Fruit fly (Drosophila melanogaster) whole organism, embryonic: ENCODE measurements around the gene CG6891.
A peak's percentile ranks its signal among the peaks of the same experiment; 100 is the strongest.

Experiments
- Awh ChIP-seq: fragments of 200-800 bp; sonication (Bioruptor generic); IDR thresholded peaks from 2 replicates; pipeline ENCODE4, ENCODE4 v1.3.6; 2022; ENCODE audit warnings: missing biosample characterization, missing genetic modification characterization
- BEAF-32 ChIP-seq: fragments of 200-800 bp; sonication (Bioruptor generic); optimal IDR thresholded peaks from 3 replicates; lab custom pipeline; 2017; ENCODE audit warnings: missing biosample characterization, missing genetic modification characterization, mild to moderate bottlenecking, moderate library complexity, missing genetic modification reagents
- CG10147 ChIP-seq: fragments of 200-800 bp; sonication (Bioruptor generic); optimal IDR thresholded peaks from 2 replicates; lab custom pipeline; 2019; ENCODE audit warnings: missing biosample characterization, mild to moderate bottlenecking, missing genetic modification characterization, moderate library complexity
- CG1024 ChIP-seq: fragments of 200-800 bp; sonication (Bioruptor generic); IDR thresholded peaks from 2 replicates; pipeline ENCODE4 v1.3.6; 2022; ENCODE audit warnings: missing biosample characterization, missing genetic modification characterization
- CG10267 ChIP-seq: fragments of 200-800 bp; sonication (Bioruptor generic); optimal IDR thresholded peaks from 2 replicates; lab custom pipeline; 2018; ENCODE audit warnings: missing biosample characterization, mild to moderate bottlenecking, missing genetic modification characterization, moderate library complexity
- CG11093 ChIP-seq: fragments of 200-800 bp; sonication (Bioruptor generic); IDR thresholded peaks from 3 replicates; pipeline ENCODE4 v1.3.6; 2022; ENCODE audit warnings: missing biosample characterization, missing genetic modification characterization
- CG11247 ChIP-seq: fragments of 200-800 bp; sonication (Bioruptor generic); IDR thresholded peaks from 2 replicates; pipeline ENCODE4 v1.3.6; 2022; ENCODE audit warnings: missing biosample characterization, missing genetic modification characterization
- CG11696 ChIP-seq: fragments of 200-800 bp; sonication (Bioruptor generic); IDR thresholded peaks from 2 replicates; pipeline ENCODE4 v1.3.6; 2022; ENCODE audit warnings: missing biosample characterization, missing genetic modification characterization
- CG13624 ChIP-seq: fragments of 200-800 bp; sonication (Bioruptor generic); optimal IDR thresholded peaks from 2 replicates; lab custom pipeline; 2016; ENCODE audit warnings: missing biosample characterization, missing genetic modification characterization
- CG14014 ChIP-seq: fragments of 200-800 bp; sonication (Bioruptor generic); IDR thresholded peaks from 2 replicates; pipeline ENCODE4 v1.3.6; 2022; ENCODE audit warnings: missing biosample characterization, missing genetic modification characterization
- CG14441 ChIP-seq: fragments of 200-800 bp; sonication (Bioruptor generic); IDR thresholded peaks from 2 replicates; pipeline ENCODE4 v1.3.6; 2022; ENCODE audit warnings: missing biosample characterization, missing genetic modification characterization
- CG1529 ChIP-seq: fragments of 200-800 bp; sonication (Bioruptor generic); optimal IDR thresholded peaks from 3 replicates; lab custom pipeline; 2018; ENCODE audit warnings: missing biosample characterization, missing genetic modification characterization
- CG18011 ChIP-seq: fragments of 200-800 bp; sonication (Bioruptor generic); optimal IDR thresholded peaks from 2 replicates; lab custom pipeline; 2017; ENCODE audit warnings: missing biosample characterization, missing genetic modification characterization, mild to moderate bottlenecking, moderate library complexity, missing genotype
- CG3065 ChIP-seq: fragments of 200-800 bp; sonication (Bioruptor generic); optimal IDR thresholded peaks from 2 replicates; lab custom pipeline; 2016; ENCODE audit warnings: missing biosample characterization, missing genetic modification characterization
- CG31441 ChIP-seq: fragments of 200-800 bp; sonication (Bioruptor generic); IDR thresholded peaks from 2 replicates; pipeline ENCODE4 v1.3.6; 2022; ENCODE audit warnings: missing biosample characterization, missing genetic modification characterization
- CG32772 ChIP-seq: fragments of 200-800 bp; sonication (Bioruptor generic); IDR thresholded peaks from 2 replicates; pipeline ENCODE4 v1.3.6; 2022; ENCODE audit warnings: missing biosample characterization, missing genetic modification characterization
- CG34224 ChIP-seq: fragments of 200-800 bp; sonication (Bioruptor generic); IDR thresholded peaks from 3 replicates; pipeline ENCODE4 v1.3.6; 2022; ENCODE audit warnings: missing biosample characterization, missing genetic modification characterization; ENCODE audit not compliant: partially characterized antibody
- CG3838 ChIP-seq: fragments of 200-800 bp; sonication (Bioruptor generic); optimal IDR thresholded peaks from 3 replicates; lab custom pipeline; 2016; ENCODE audit warnings: missing biosample characterization, missing genetic modification characterization
- CG42726 ChIP-seq: fragments of 200-800 bp; sonication (Bioruptor generic); IDR thresholded peaks from 2 replicates; pipeline ENCODE4 v1.3.6; 2022; ENCODE audit warnings: missing biosample characterization, missing genetic modification characterization; ENCODE audit not compliant: partially characterized antibody
- CG4424 ChIP-seq: fragments of 200-800 bp; sonication (Bioruptor generic); optimal IDR thresholded peaks from 3 replicates; lab custom pipeline; 2016; ENCODE audit warnings: missing biosample characterization, missing genetic modification characterization
- CG7357 ChIP-seq: fragments of 200-800 bp; sonication (Bioruptor generic); IDR thresholded peaks from 3 replicates; pipeline ENCODE4 v1.3.6; 2022; ENCODE audit warnings: missing biosample characterization, missing genetic modification characterization
- CG9215 ChIP-seq: fragments of 200-800 bp; sonication (Bioruptor generic); IDR thresholded peaks from 2 replicates; pipeline ENCODE4 v1.3.6; 2022; ENCODE audit warnings: missing biosample characterization, missing genetic modification characterization
- CkIIα-i1 ChIP-seq: fragments of 200-800 bp; sonication (Bioruptor generic); IDR thresholded peaks from 2 replicates; pipeline ENCODE4 v1.3.6; 2022; ENCODE audit warnings: missing biosample characterization, missing genetic modification characterization
- GATAe ChIP-seq: fragments of 200-800 bp; sonication (Bioruptor generic); conservative IDR thresholded peaks from 2 replicates; pipeline ENCODE4 v1.3.6; 2022; ENCODE audit warnings: missing biosample characterization, missing genetic modification characterization
- Hsf ChIP-seq: fragments of 200-800 bp; sonication (Bioruptor generic); optimal IDR thresholded peaks from 3 replicates; lab custom pipeline; 2016; ENCODE audit warnings: missing biosample characterization, missing genetic modification characterization
- Neu2 ChIP-seq: fragments of 200-800 bp; sonication (Bioruptor generic); optimal IDR thresholded peaks from 3 replicates; lab custom pipeline; 2016; ENCODE audit warnings: missing biosample characterization, missing genetic modification characterization, borderline replicate concordance
- Nf-YC ChIP-seq: fragments of 200-800 bp; optimal IDR thresholded peaks from 3 replicates; lab custom pipeline; 2019; ENCODE audit warnings: missing biosample characterization, mild to moderate bottlenecking, missing genetic modification characterization, moderate library complexity
- PHDP ChIP-seq: fragments of 200-800 bp; sonication (Bioruptor generic); optimal IDR thresholded peaks from 3 replicates; lab custom pipeline; 2018; ENCODE audit warnings: missing biosample characterization, mild to moderate bottlenecking, missing genetic modification characterization, moderate library complexity
- Stat92E ChIP-seq, 3 experiments: fragments of >200 bp in 2 of 3; fragments of 200-800 bp in 1 of 3; sonication (Bioruptor generic) in 1 of 3; optimal IDR thresholded peaks; 2 replicates each; lab custom pipeline; 2017 to 2019; ENCODE audit warnings: missing biosample characterization in 3 of 3, missing genetic modification characterization in 3 of 3, mild to moderate bottlenecking in 1 of 3, moderate library complexity in 1 of 3
- bigmax ChIP-seq: fragments of 200-800 bp; sonication (Bioruptor generic); optimal IDR thresholded peaks from 2 replicates; lab custom pipeline; 2018; ENCODE audit warnings: missing biosample characterization, mild to moderate bottlenecking, missing genetic modification characterization
- bowl ChIP-seq: fragments of 200-800 bp; sonication (Bioruptor generic); IDR thresholded peaks from 2 replicates; pipeline ENCODE4 v1.3.6; 2022; ENCODE audit warnings: missing biosample characterization, missing genetic modification characterization
- croc ChIP-seq: fragments of 200-800 bp; sonication (Bioruptor generic); conservative IDR thresholded peaks from 3 replicates; pipeline ENCODE4 v1.3.6; 2022; ENCODE audit warnings: missing biosample characterization, missing genetic modification characterization
- dati ChIP-seq: fragments of 200-800 bp; sonication (Bioruptor generic); IDR thresholded peaks from 2 replicates; pipeline ENCODE4 v1.3.6; 2022; ENCODE audit warnings: missing biosample characterization, missing genetic modification characterization
- dmrt99B ChIP-seq: fragments of 200-800 bp; sonication (Bioruptor generic); optimal IDR thresholded peaks from 2 replicates; lab custom pipeline; 2018; ENCODE audit warnings: missing biosample characterization, mild to moderate bottlenecking, missing genetic modification characterization, moderate library complexity
- emc ChIP-seq: fragments of 200-800 bp; sonication (Bioruptor generic); optimal IDR thresholded peaks from 2 replicates; lab custom pipeline; 2016; ENCODE audit warnings: missing biosample characterization, missing genetic modification characterization
- exex ChIP-seq: fragments of 200-800 bp; sonication (Bioruptor generic); optimal IDR thresholded peaks from 4 replicates; lab custom pipeline; 2018; ENCODE audit warnings: missing biosample characterization, mild to moderate bottlenecking, missing genetic modification characterization, moderate library complexity
- eyg ChIP-seq: fragments of 200-800 bp; sonication (Bioruptor generic); optimal IDR thresholded peaks from 3 replicates; lab custom pipeline; 2016; ENCODE audit warnings: missing biosample characterization, missing genetic modification characterization
- h ChIP-seq: fragments of >200 bp; optimal IDR thresholded peaks from 2 replicates; lab custom pipeline; 2017
- jing ChIP-seq: fragments of 200-800 bp; sonication (Bioruptor generic); optimal IDR thresholded peaks from 2 replicates; lab custom pipeline; 2018; ENCODE audit warnings: missing biosample characterization, mild to moderate bottlenecking, missing genetic modification characterization
- peb ChIP-seq: fragments of 200-800 bp; sonication (Bioruptor generic); IDR thresholded peaks from 2 replicates; pipeline ENCODE4 v1.3.6; 2022; ENCODE audit warnings: missing biosample characterization, missing genetic modification characterization
- pros ChIP-seq: fragments of 200-800 bp; sonication (Bioruptor generic); optimal IDR thresholded peaks from 3 replicates; lab custom pipeline; 2019; ENCODE audit warnings: missing biosample characterization, mild to moderate bottlenecking, missing genetic modification characterization, moderate library complexity
- run ChIP-seq: fragments of 200-800 bp; sonication (Bioruptor generic); optimal IDR thresholded peaks from 3 replicates; lab custom pipeline; 2018; ENCODE audit warnings: missing biosample characterization, mild to moderate bottlenecking, missing genetic modification characterization
- sc ChIP-seq, 3 experiments: fragments of >200 bp in 2 of 3; fragments of 200-800 bp in 1 of 3; sonication (Bioruptor generic) in 1 of 3; optimal IDR thresholded peaks; 2 replicates in 2 of 3; 3 replicates in 1 of 3; lab custom pipeline; 2017; ENCODE audit warnings: mild to moderate bottlenecking in 1 of 3, missing biosample characterization in 1 of 3, missing genetic modification characterization in 1 of 3, missing genetic modification reagents in 1 of 3
- sim ChIP-seq: fragments of 200-800 bp; sonication (Bioruptor generic); IDR thresholded peaks from 2 replicates; pipeline ENCODE4 v1.3.6; 2022; ENCODE audit warnings: missing biosample characterization, missing genetic modification characterization
- sna ChIP-seq: fragments of 200-800 bp; sonication (Bioruptor generic); IDR thresholded peaks from 2 replicates; pipeline ENCODE4 v1.3.6; 2022; ENCODE audit warnings: missing biosample characterization, missing genetic modification characterization; ENCODE audit not compliant: partially characterized antibody
- tgo ChIP-seq: fragments of 200-800 bp; sonication (Bioruptor generic); IDR thresholded peaks from 3 replicates; pipeline ENCODE4 v1.3.6; 2022; ENCODE audit warnings: missing biosample characterization, missing genetic modification characterization
- tin ChIP-seq: fragments of 200-800 bp; sonication (Bioruptor generic); optimal IDR thresholded peaks from 3 replicates; lab custom pipeline; 2016; ENCODE audit warnings: missing biosample characterization, missing genetic modification characterization
- trem ChIP-seq: fragments of 200-800 bp; optimal IDR thresholded peaks from 3 replicates; lab custom pipeline; 2019; ENCODE audit warnings: missing biosample characterization, mild to moderate bottlenecking, missing genetic modification characterization, moderate library complexity
- usp ChIP-seq: fragments of >200 bp; optimal IDR thresholded peaks from 2 replicates; lab custom pipeline; 2017; ENCODE audit warnings: missing biosample characterization, missing genetic modification characterization
- z ChIP-seq: fragments of 200-800 bp; sonication (Bioruptor generic); IDR thresholded peaks from 3 replicates; pipeline ENCODE4 v1.3.6; 2022; ENCODE audit warnings: missing biosample characterization, missing genetic modification characterization
- zf30C ChIP-seq: fragments of 200-800 bp; sonication (Bioruptor generic); optimal IDR thresholded peaks from 3 replicates; lab custom pipeline; 2018; ENCODE audit warnings: missing biosample characterization, mild to moderate bottlenecking, missing genetic modification characterization

The CG6891 gene

DNA sequence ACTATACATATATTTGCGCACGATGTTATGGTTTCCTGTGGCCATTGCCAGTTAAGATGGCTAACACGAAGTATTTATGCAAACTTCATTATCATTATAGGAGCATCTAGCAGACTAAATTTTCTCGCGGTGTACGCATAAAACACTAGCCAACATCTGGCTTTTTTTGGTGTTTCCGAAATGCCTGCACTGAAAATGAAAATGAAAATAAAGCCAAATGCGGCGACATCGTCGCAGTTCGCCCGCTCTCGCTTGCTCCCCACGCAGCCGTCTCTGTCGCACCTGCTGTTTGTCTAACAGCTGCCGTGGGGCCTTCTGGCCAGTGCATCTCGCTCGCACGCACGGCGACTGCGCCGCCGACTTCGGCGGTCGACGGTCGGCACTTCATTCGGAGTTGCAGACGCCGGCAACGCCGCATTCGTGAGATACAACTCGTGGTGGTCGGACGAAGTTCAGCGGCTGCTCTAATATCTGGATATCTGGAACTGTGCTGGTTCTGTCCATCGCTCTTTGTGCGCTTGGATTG lies at the start of gene CG6891 (continued):
- TF ChIP-seq CkIIα-i1 (GFP tag; lab: Robert Waterston, UW) (no peak), PHDP (tag; lab: Kevin White, UChicago) (peak; percentile 4), bowl (GFP tag; lab: Robert Waterston, UW) (no peak), tgo (GFP tag; lab: Robert Waterston, UW) (peak; percentile 23; the same call in 1 of the 3 replicates), sna (GFP tag; lab: Robert Waterston, UW) (no peak), dati (GFP tag; lab: Robert Waterston, UW) (no peak), CG11093 (GFP tag; lab: Robert Waterston, UW) (no peak), CG9215 (GFP tag; lab: Robert Waterston, UW) (no peak), CG31441 (peak; percentile 39), trem (tag; lab: Kevin White, UChicago) (no peak), CG10267 (tag; lab: Kevin White, UChicago) (no peak), tin (no peak), CG42726 (no peak), CG13624 (peak; percentile 16), CG14441 (GFP tag; lab: Robert Waterston, UW) (peak; percentile 35; the same call in 1 of the 2 replicates), CG10147 (GFP tag; lab: Kevin White, UChicago) (no peak), CG1024 (GFP tag; lab: Robert Waterston, UW) (no peak), BEAF-32 (GFP tag; lab: Kevin White, UChicago) (no peak), sc (optimal IDR thresholded peaks at IDR 0.05; lab: Kevin White, UChicago) (no peak), sc (GFP tag; optimal IDR thresholded peaks at IDR 0.05; lab: Kevin White, UChicago) (peak; percentile 37), eyg (GFP tag; lab: Kevin White, UChicago) (no peak), CG3065 (no peak), z (GFP tag; lab: Robert Waterston, UW) (0 out of 3 replicates have a peak, but pooled peaks have one; percentile 42), Awh (GFP tag; lab: Robert Waterston, UW) (no peak), CG18011 (GFP tag; lab: Kevin White, UChicago) (no peak), Neu2 (GFP tag; lab: Kevin White, UChicago) (no peak), sim (no peak), emc (GFP tag; lab: Kevin White, UChicago) (no peak), Stat92E (GFP tag; optimal IDR thresholded peaks at IDR 0.05; lab: Kevin White, UChicago) (peak in 1 of 3 experiments; percentile 1), GATAe (GFP tag; lab: Robert Waterston, UW) (no peak), jing (GFP tag; lab: Kevin White, UChicago) (peak; percentile 5), pros (no peak), croc (GFP tag; lab: Robert Waterston, UW) (no peak), Nf-YC (peak; percentile 49), bigmax (no peak), Hsf (GFP tag; lab: Kevin White, UChicago) (peak; percentile 10), CG1529 (GFP tag; lab: Kevin White, UChicago) (peak; percentile 36), dmrt99B (peak; percentile 15), CG32772 (GFP tag; lab: Robert Waterston, UW) (no peak), usp (GFP tag; lab: Kevin White, UChicago) (no peak), CG34224 (GFP tag; lab: Robert Waterston, UW) (no peak; the same call in 2 of the 3 replicates), h (lab: Kevin White, UChicago) (no peak), CG11247 (no peak), exex (tag; lab: Kevin White, UChicago) (no peak), CG3838 (GFP tag; lab: Kevin White, UChicago) (no peak), zf30C (GFP tag; lab: Kevin White, UChicago) (peak; percentile 76), peb (GFP tag; lab: Robert Waterston, UW) (no peak), run (no peak), CG7357 (GFP tag; lab: Robert Waterston, UW) (no peak), CG11696 (GFP tag; lab: Robert Waterston, UW) (no peak), CG4424 (peak; percentile 16), CG14014 (GFP tag; lab: Robert Waterston, UW) (0 out of 2 replicates have a peak, but pooled peaks have one; percentile 13)
